Worm (Caenorhabditis elegans) whole organism, L2 larva: Measurements from ENCODE around the gene F35H10.3.
"Not testable (repeated sequence)": the region's sequence is repeated elsewhere in the genome, so short reads cannot be mapped to it uniquely, and the experiment has no call there.

Experiments used
- R02D3.7 ChIP-seq: fragments of 150-350 bp; optimal IDR thresholded peaks from 2 replicates; lab custom pipeline; 2014; ENCODE audit warnings: missing biosample characterization, missing genetic modification characterization
- Y55F3AM.14 ChIP-seq: fragments of 200-800 bp; sonication (Bioruptor generic); optimal IDR thresholded peaks from 2 replicates; lab custom pipeline; 2018; ENCODE audit warnings: mild to moderate bottlenecking, missing genetic modification characterization, missing compliant biosample characterization
- ZK546.5 ChIP-seq: sonication (generic microtip); optimal IDR thresholded peaks from 2 replicates; lab custom pipeline; 2017; ENCODE audit warnings: missing biosample characterization, missing genetic modification characterization
- alr-1 ChIP-seq: fragments of 150-350 bp; optimal IDR thresholded peaks from 2 replicates; lab custom pipeline; 2014; ENCODE audit warnings: missing biosample characterization, missing genetic modification characterization
- blmp-1 ChIP-seq: sonication (generic microtip); optimal IDR thresholded peaks from 2 replicates; lab custom pipeline; 2017; ENCODE audit warnings: missing genetic modification characterization, mild to moderate bottlenecking, missing compliant biosample characterization, antibody characterized with exemption, moderate library complexity; ENCODE audit not compliant: insufficient read depth
- ceh-82 ChIP-seq: fragments of 150-350 bp; optimal IDR thresholded peaks from 2 replicates; lab custom pipeline; 2014; ENCODE audit warnings: missing biosample characterization, missing genetic modification characterization
- crh-2 ChIP-seq: sonication (generic microtip); optimal IDR thresholded peaks from 2 replicates; lab custom pipeline; 2017; ENCODE audit warnings: missing biosample characterization, missing genetic modification characterization
- elt-1 ChIP-seq: fragments of 150-350 bp; optimal IDR thresholded peaks from 2 replicates; lab custom pipeline; 2014; ENCODE audit warnings: missing biosample characterization, missing genetic modification characterization
- elt-3 ChIP-seq: sonication (generic microtip); optimal IDR thresholded peaks from 2 replicates; lab custom pipeline; 2017; ENCODE audit warnings: missing biosample characterization, missing genetic modification characterization
- fos-1 ChIP-seq: fragments of 150-350 bp; optimal IDR thresholded peaks from 2 replicates; lab custom pipeline; 2014; ENCODE audit warnings: missing biosample characterization, missing genetic modification characterization
- gmeb-1 ChIP-seq: fragments of 150-350 bp; optimal IDR thresholded peaks from 2 replicates; lab custom pipeline; 2014; ENCODE audit warnings: missing biosample characterization, missing genetic modification characterization
- lin-13 ChIP-seq: fragments of 150-350 bp; optimal IDR thresholded peaks from 2 replicates; lab custom pipeline; 2014; ENCODE audit warnings: missing biosample characterization, missing genetic modification reagents, missing genetic modification characterization
- lin-39 ChIP-seq: fragments of 150-350 bp; optimal IDR thresholded peaks from 2 replicates; lab custom pipeline; 2014; ENCODE audit warnings: missing biosample characterization, missing genetic modification reagents, missing genetic modification characterization
- lsy-2 ChIP-seq, 2 experiments: fragments of 150-350 bp in 1 of 2; sonication (generic microtip) in 1 of 2; optimal IDR thresholded peaks; 2 replicates each; lab custom pipeline; 2014 to 2017; ENCODE audit warnings: missing biosample characterization in 2 of 2, missing genetic modification characterization in 2 of 2
- mab-5 ChIP-seq: fragments of 150-350 bp; optimal IDR thresholded peaks from 2 replicates; lab custom pipeline; 2014; ENCODE audit warnings: missing biosample characterization, missing genetic modification characterization
- mbf-1 ChIP-seq: sonication (generic microtip); optimal IDR thresholded peaks from 2 replicates; lab custom pipeline; 2017; ENCODE audit warnings: missing biosample characterization, missing genetic modification characterization
- mdl-1 ChIP-seq, 2 experiments: fragments of 150-350 bp in 1 of 2; sonication (generic microtip) in 1 of 2; optimal IDR thresholded peaks; 2 replicates each; lab custom pipeline; 2017; ENCODE audit warnings: missing biosample characterization in 2 of 2, missing genetic modification characterization in 2 of 2
- nhr-11 ChIP-seq: fragments of 150-350 bp; optimal IDR thresholded peaks from 2 replicates; lab custom pipeline; 2014; ENCODE audit warnings: missing biosample characterization, missing genetic modification characterization
- nhr-12 ChIP-seq: fragments of 150-350 bp; optimal IDR thresholded peaks from 2 replicates; lab custom pipeline; 2014; ENCODE audit warnings: missing biosample characterization, missing genetic modification characterization
- nhr-129 ChIP-seq: fragments of 150-350 bp; optimal IDR thresholded peaks from 2 replicates; lab custom pipeline; 2014; ENCODE audit warnings: missing biosample characterization, missing genetic modification characterization
- nhr-21 ChIP-seq: fragments of 150-350 bp; optimal IDR thresholded peaks from 2 replicates; lab custom pipeline; 2014; ENCODE audit warnings: missing biosample characterization, missing genetic modification characterization
- nhr-23 ChIP-seq: fragments of 150-350 bp; optimal IDR thresholded peaks from 2 replicates; lab custom pipeline; 2014; ENCODE audit warnings: missing biosample characterization, missing genetic modification reagents, missing genetic modification characterization
- nhr-237 ChIP-seq: fragments of 150-350 bp; optimal IDR thresholded peaks from 2 replicates; lab custom pipeline; 2014; ENCODE audit warnings: missing biosample characterization, missing genetic modification characterization
- nhr-25 ChIP-seq: fragments of 150-350 bp; sonication (generic microtip); optimal IDR thresholded peaks from 3 replicates; lab custom pipeline; 2014; ENCODE audit warnings: missing biosample characterization, missing genetic modification characterization
- nhr-77 ChIP-seq: fragments of 150-350 bp; optimal IDR thresholded peaks from 2 replicates; lab custom pipeline; 2014; ENCODE audit warnings: missing biosample characterization, missing genetic modification characterization
- peb-1 ChIP-seq: fragments of 150-350 bp; optimal IDR thresholded peaks from 2 replicates; lab custom pipeline; 2014; ENCODE audit warnings: missing biosample characterization, missing genetic modification characterization
- skn-1 ChIP-seq: sonication (generic microtip); optimal IDR thresholded peaks from 2 replicates; lab custom pipeline; 2017; ENCODE audit warnings: missing biosample characterization, missing genetic modification characterization
- sma-3 ChIP-seq: sonication (generic microtip); optimal IDR thresholded peaks from 2 replicates; lab custom pipeline; 2016; ENCODE audit warnings: missing genetic modification reagents, missing genetic modification characterization, missing compliant biosample characterization
- unc-39 ChIP-seq: fragments of 150-350 bp; optimal IDR thresholded peaks from 2 replicates; lab custom pipeline; 2014; ENCODE audit warnings: missing biosample characterization, missing genetic modification characterization
- unc-55 ChIP-seq: fragments of 150-350 bp; sonication (generic microtip); optimal IDR thresholded peaks from 3 replicates; lab custom pipeline; 2014; ENCODE audit warnings: missing biosample characterization, missing genetic modification reagents, missing genetic modification characterization
- zag-1 ChIP-seq: fragments of 150-350 bp; optimal IDR thresholded peaks from 2 replicates; lab custom pipeline; 2014; ENCODE audit warnings: missing biosample characterization, missing genetic modification characterization
- ztf-4 ChIP-seq: fragments of 150-350 bp; optimal IDR thresholded peaks from 2 replicates; lab custom pipeline; 2014; ENCODE audit warnings: missing biosample characterization, missing genetic modification characterization

The F35H10.3 gene

ce11 chrIV:8339636-8340035 lies 13.9 kb downstream of the F35H10.3 start, which contains the start of gene lgc-6:
lgc-6 (plus strand) TSS chrIV:8339936.
- no peak for TF ChIP-seq nhr-129 (tag; lab: Kevin White, UChicago)
- TF ChIP-seq skn-1: no peak
- TF ChIP-seq nhr-77 (tag; lab: Kevin White, UChicago): no peak
- no peak for TF ChIP-seq elt-3 (tag; lab: Kevin White, UChicago)
- TF ChIP-seq elt-1 (tag; lab: Kevin White, UChicago): no peak
- TF ChIP-seq blmp-1 (tag; lab: Kevin White, UChicago): no peak
- no peak for TF ChIP-seq R02D3.7
- no peak for TF ChIP-seq unc-39
- no peak for TF ChIP-seq unc-55 (GFP tag; lab: Kevin White, UChicago)
- no peak for TF ChIP-seq mdl-1 (tag; optimal IDR thresholded peaks at IDR 0.05; lab: Kevin White, UChicago)

- TF ChIP-seq ceh-82 (tag; lab: Kevin White, UChicago) (no peak), nhr-129 (tag; lab: Kevin White, UChicago) (no peak), crh-2 (tag; lab: Kevin White, UChicago) (no peak), ZK546.5 (no peak), lsy-2 (tag; optimal IDR thresholded peaks at IDR 0.05; lab: Kevin White, UChicago) (no peak), nhr-21 (tag; lab: Kevin White, UChicago) (no peak), nhr-11 (tag; lab: Kevin White, UChicago) (no peak)
These were observed 16.6 kb downstream of the F35H10.3 start, which contains the start of gene lgc-5 for ce11 chrIV:8342385-8342784. lgc-5 (plus strand) TSS chrIV:8342685.

- TF ChIP-seq gmeb-1 (no peak), elt-3 (tag; lab: Kevin White, UChicago) (no peak), Y55F3AM.14 (GFP tag; lab: Kevin White, UChicago) (no peak), sma-3 (GFP tag; lab: Kevin White, UChicago) (no peak), alr-1 (tag; lab: Kevin White, UChicago) (no peak), crh-2 (tag; lab: Kevin White, UChicago) (no peak), fos-1 (tag; lab: Kevin White, UChicago) (no peak), nhr-25 (tag; lab: Kevin White, UChicago) (no peak), blmp-1 (tag; lab: Kevin White, UChicago) (no peak), mbf-1 (tag; lab: Kevin White, UChicago) (no peak), ztf-4 (tag; lab: Kevin White, UChicago) (no peak), lsy-2 (tag; optimal IDR thresholded peaks at IDR 0.05; lab: Kevin White, UChicago) (no peak), lin-39 (tag; lab: Kevin White, UChicago) (no peak), nhr-12 (tag; lab: Kevin White, UChicago) (no peak)
These were observed 19.8 kb downstream of the F35H10.3 start, which contains the start of gene F17E9.5 for ce11 chrIV:8345518-8345917. F17E9.5 (plus strand) TSS chrIV:8345818.

ce11 chrIV:8347051-8347450 lies 21.3 kb downstream of the F35H10.3 start, which contains the start of the genes F17E9.18 and F17E9.15:
F17E9.18 (minus strand) TSS chrIV:8347151.
F17E9.15 (plus strand) TSS chrIV:8347418.
- no peak for TF ChIP-seq Y55F3AM.14 (GFP tag; lab: Kevin White, UChicago)

ce11 chrIV:8348073-8348472 lies 22.3 kb downstream of the F35H10.3 start, which contains the start of gene F17E9.4:
F17E9.4 (plus strand) TSS chrIV:8348373.
- TF ChIP-seq blmp-1 (tag; lab: Kevin White, UChicago): no peak
- no peak for TF ChIP-seq nhr-129 (tag; lab: Kevin White, UChicago)
- no peak for TF ChIP-seq crh-2 (tag; lab: Kevin White, UChicago)
- TF ChIP-seq peb-1: no peak
- TF ChIP-seq nhr-11 (tag; lab: Kevin White, UChicago): no peak

ce11 chrIV:8352036-8352435 lies 26.3 kb downstream of the F35H10.3 start, which contains the start of gene F17E9.16:
F17E9.16 (plus strand) TSS chrIV:8352336.
- not testable (repeated sequence) for TF ChIP-seq unc-55 (GFP tag; lab: Kevin White, UChicago); mab-5; gmeb-1

- TF ChIP-seq zag-1 (tag; lab: Kevin White, UChicago): no peak
- no peak for TF ChIP-seq nhr-23 (tag; lab: Kevin White, UChicago)
- no peak for TF ChIP-seq crh-2 (tag; lab: Kevin White, UChicago)
- no peak for TF ChIP-seq nhr-25 (tag; lab: Kevin White, UChicago)
- TF ChIP-seq Y55F3AM.14 (GFP tag; lab: Kevin White, UChicago): no peak
- TF ChIP-seq ceh-82 (tag; lab: Kevin White, UChicago): no peak
- TF ChIP-seq lin-13 (GFP tag; lab: Kevin White, UChicago): no peak
- no peak for TF ChIP-seq nhr-237 (tag; lab: Kevin White, UChicago)
- TF ChIP-seq R02D3.7: no peak
- TF ChIP-seq ZK546.5: no peak
- no peak for TF ChIP-seq nhr-21 (tag; lab: Kevin White, UChicago)
- TF ChIP-seq elt-3 (tag; lab: Kevin White, UChicago): no peak
- TF ChIP-seq, all 48 proteins: peak for 0
These were observed 28.8 kb downstream of the F35H10.3 start, which contains the start of gene F17E9.3 for ce11 chrIV:8354572-8354971. F17E9.3 (plus strand) TSS chrIV:8354872.
